Worm (Caenorhabditis elegans) whole organism, L2 larva: ENCODE measurements around the gene prx-3.
A peak's percentile ranks its signal among the peaks of the same experiment; 100 is the strongest.

Experiments used
- C34F6.9 ChIP-seq: fragments of 150-350 bp; optimal IDR thresholded peaks from 2 replicates; lab custom pipeline; 2014; ENCODE audit warnings: missing biosample characterization, missing genetic modification characterization
- F13H6.1 ChIP-seq: sonication (generic microtip); optimal IDR thresholded peaks from 2 replicates; lab custom pipeline; 2016; ENCODE audit warnings: missing genetic modification characterization, missing compliant biosample characterization
- R02D3.7 ChIP-seq: fragments of 150-350 bp; optimal IDR thresholded peaks from 2 replicates; lab custom pipeline; 2014; ENCODE audit warnings: missing biosample characterization, missing genetic modification characterization
- Y55F3AM.14 ChIP-seq: fragments of 200-800 bp; sonication (Bioruptor generic); optimal IDR thresholded peaks from 2 replicates; lab custom pipeline; 2018; ENCODE audit warnings: mild to moderate bottlenecking, missing genetic modification characterization, missing compliant biosample characterization
- ZK546.5 ChIP-seq: sonication (generic microtip); optimal IDR thresholded peaks from 2 replicates; lab custom pipeline; 2017; ENCODE audit warnings: missing biosample characterization, missing genetic modification characterization
- alr-1 ChIP-seq: fragments of 150-350 bp; optimal IDR thresholded peaks from 2 replicates; lab custom pipeline; 2014; ENCODE audit warnings: missing biosample characterization, missing genetic modification characterization
- aly-2 ChIP-seq: fragments of 150-350 bp; optimal IDR thresholded peaks from 2 replicates; lab custom pipeline; 2014; ENCODE audit warnings: missing biosample characterization, missing genetic modification characterization
- ama-1 ChIP-seq: fragments of 150-350 bp; optimal IDR thresholded peaks from 2 replicates; lab custom pipeline; 2018; ENCODE audit warnings: inconsistent platforms
- blmp-1 ChIP-seq: sonication (generic microtip); optimal IDR thresholded peaks from 2 replicates; lab custom pipeline; 2017; ENCODE audit warnings: missing genetic modification characterization, mild to moderate bottlenecking, missing compliant biosample characterization, antibody characterized with exemption, moderate library complexity; ENCODE audit not compliant: insufficient read depth
- crh-2 ChIP-seq: sonication (generic microtip); optimal IDR thresholded peaks from 2 replicates; lab custom pipeline; 2017; ENCODE audit warnings: missing biosample characterization, missing genetic modification characterization
- egl-27 ChIP-seq: sonication (generic microtip); optimal IDR thresholded peaks from 3 replicates; lab custom pipeline; 2017; ENCODE audit warnings: missing biosample characterization, missing genetic modification reagents, missing genetic modification characterization
- elt-1 ChIP-seq: fragments of 150-350 bp; optimal IDR thresholded peaks from 2 replicates; lab custom pipeline; 2014; ENCODE audit warnings: missing biosample characterization, missing genetic modification characterization
- fos-1 ChIP-seq: fragments of 150-350 bp; optimal IDR thresholded peaks from 2 replicates; lab custom pipeline; 2014; ENCODE audit warnings: missing biosample characterization, missing genetic modification characterization
- lin-11 ChIP-seq: fragments of 150-350 bp; sonication (generic microtip); optimal IDR thresholded peaks from 2 replicates; lab custom pipeline; 2014; ENCODE audit warnings: missing biosample characterization, missing genetic modification characterization, inconsistent platforms, mixed read lengths
- lin-39 ChIP-seq: fragments of 150-350 bp; optimal IDR thresholded peaks from 2 replicates; lab custom pipeline; 2014; ENCODE audit warnings: missing biosample characterization, missing genetic modification reagents, missing genetic modification characterization
- lsy-2 ChIP-seq, 2 experiments: fragments of 150-350 bp in 1 of 2; sonication (generic microtip) in 1 of 2; optimal IDR thresholded peaks; 2 replicates each; lab custom pipeline; 2014 to 2017; ENCODE audit warnings: missing biosample characterization in 2 of 2, missing genetic modification characterization in 2 of 2
- mab-5 ChIP-seq: fragments of 150-350 bp; optimal IDR thresholded peaks from 2 replicates; lab custom pipeline; 2014; ENCODE audit warnings: missing biosample characterization, missing genetic modification characterization
- mbf-1 ChIP-seq: sonication (generic microtip); optimal IDR thresholded peaks from 2 replicates; lab custom pipeline; 2017; ENCODE audit warnings: missing biosample characterization, missing genetic modification characterization
- mdl-1 ChIP-seq, 2 experiments: fragments of 150-350 bp in 1 of 2; sonication (generic microtip) in 1 of 2; optimal IDR thresholded peaks; 2 replicates each; lab custom pipeline; 2017; ENCODE audit warnings: missing biosample characterization in 2 of 2, missing genetic modification characterization in 2 of 2
- nhr-10 ChIP-seq: sonication (generic microtip); optimal IDR thresholded peaks from 2 replicates; lab custom pipeline; 2017; ENCODE audit warnings: missing biosample characterization, missing genetic modification characterization
- nhr-11 ChIP-seq: fragments of 150-350 bp; optimal IDR thresholded peaks from 2 replicates; lab custom pipeline; 2014; ENCODE audit warnings: missing biosample characterization, missing genetic modification characterization
- nhr-12 ChIP-seq: fragments of 150-350 bp; optimal IDR thresholded peaks from 2 replicates; lab custom pipeline; 2014; ENCODE audit warnings: missing biosample characterization, missing genetic modification characterization
- nhr-129 ChIP-seq: fragments of 150-350 bp; optimal IDR thresholded peaks from 2 replicates; lab custom pipeline; 2014; ENCODE audit warnings: missing biosample characterization, missing genetic modification characterization
- nhr-21 ChIP-seq: fragments of 150-350 bp; optimal IDR thresholded peaks from 2 replicates; lab custom pipeline; 2014; ENCODE audit warnings: missing biosample characterization, missing genetic modification characterization
- nhr-23 ChIP-seq: fragments of 150-350 bp; optimal IDR thresholded peaks from 2 replicates; lab custom pipeline; 2014; ENCODE audit warnings: missing biosample characterization, missing genetic modification reagents, missing genetic modification characterization
- nhr-25 ChIP-seq: fragments of 150-350 bp; sonication (generic microtip); optimal IDR thresholded peaks from 3 replicates; lab custom pipeline; 2014; ENCODE audit warnings: missing biosample characterization, missing genetic modification characterization
- nhr-6 ChIP-seq: fragments of 150-350 bp; optimal IDR thresholded peaks from 2 replicates; lab custom pipeline; 2014; ENCODE audit warnings: missing biosample characterization, missing genetic modification characterization
- nhr-77 ChIP-seq: fragments of 150-350 bp; optimal IDR thresholded peaks from 2 replicates; lab custom pipeline; 2014; ENCODE audit warnings: missing biosample characterization, missing genetic modification characterization
- peb-1 ChIP-seq: fragments of 150-350 bp; optimal IDR thresholded peaks from 2 replicates; lab custom pipeline; 2014; ENCODE audit warnings: missing biosample characterization, missing genetic modification characterization
- sem-4 ChIP-seq: fragments of 150-350 bp; optimal IDR thresholded peaks from 2 replicates; lab custom pipeline; 2014; ENCODE audit warnings: missing biosample characterization, missing genetic modification reagents, missing genetic modification characterization
- snpc-4 ChIP-seq: fragments of 150-350 bp; optimal IDR thresholded peaks from 2 replicates; lab custom pipeline; 2014; ENCODE audit warnings: missing biosample characterization, missing genetic modification characterization
- unc-39 ChIP-seq: fragments of 150-350 bp; optimal IDR thresholded peaks from 2 replicates; lab custom pipeline; 2014; ENCODE audit warnings: missing biosample characterization, missing genetic modification characterization
- zag-1 ChIP-seq: fragments of 150-350 bp; optimal IDR thresholded peaks from 2 replicates; lab custom pipeline; 2014; ENCODE audit warnings: missing biosample characterization, missing genetic modification characterization
- ztf-1 ChIP-seq: fragments of 200-800 bp; sonication (Bioruptor generic); conservative IDR thresholded peaks from 2 replicates; pipeline ENCODE4 v1.3.6; 2022; ENCODE audit warnings: missing genetic modification characterization, missing compliant biosample characterization
- ztf-4 ChIP-seq: fragments of 150-350 bp; optimal IDR thresholded peaks from 2 replicates; lab custom pipeline; 2014; ENCODE audit warnings: missing biosample characterization, missing genetic modification characterization

The prx-3 gene

ce11 chrX:6157411-6157916 is 44.7 kb upstream of the prx-3 start:
- no peak for TF ChIP-seq egl-27
- no peak for TF ChIP-seq ztf-4
- no peak for TF ChIP-seq nhr-21 (tag; lab: Kevin White, UChicago)
- no peak for TF ChIP-seq Y55F3AM.14 (GFP tag; lab: Kevin White, UChicago)
- no peak for TF ChIP-seq mbf-1
- no peak for TF ChIP-seq lsy-2 (tag; optimal IDR thresholded peaks at IDR 0.05; lab: Kevin White, UChicago)
- TF ChIP-seq aly-2 (tag; lab: Kevin White, UChicago) = no peak
- TF ChIP-seq blmp-1 (tag; lab: Kevin White, UChicago) = no peak
- no peak for TF ChIP-seq fos-1 (tag; lab: Kevin White, UChicago)
- TF ChIP-seq nhr-77 = no peak
- TF ChIP-seq zag-1 = no peak
- TF ChIP-seq mab-5 (tag; lab: Kevin White, UChicago) = no peak
- no peak for TF ChIP-seq snpc-4 (tag; lab: Kevin White, UChicago)
- TF ChIP-seq ztf-1 (GFP tag; lab: Robert Waterston, UW) = no peak
- TF ChIP-seq nhr-23 (tag; lab: Kevin White, UChicago) = no peak
- no peak for TF ChIP-seq elt-1 (tag; lab: Kevin White, UChicago)
- TF ChIP-seq R02D3.7 (tag; lab: Kevin White, UChicago) = no peak
- TF ChIP-seq nhr-12 (tag; lab: Kevin White, UChicago) = no peak
- TF ChIP-seq lin-39 (tag; lab: Kevin White, UChicago) = no peak
- TF ChIP-seq C34F6.9 = no peak

DNA sequence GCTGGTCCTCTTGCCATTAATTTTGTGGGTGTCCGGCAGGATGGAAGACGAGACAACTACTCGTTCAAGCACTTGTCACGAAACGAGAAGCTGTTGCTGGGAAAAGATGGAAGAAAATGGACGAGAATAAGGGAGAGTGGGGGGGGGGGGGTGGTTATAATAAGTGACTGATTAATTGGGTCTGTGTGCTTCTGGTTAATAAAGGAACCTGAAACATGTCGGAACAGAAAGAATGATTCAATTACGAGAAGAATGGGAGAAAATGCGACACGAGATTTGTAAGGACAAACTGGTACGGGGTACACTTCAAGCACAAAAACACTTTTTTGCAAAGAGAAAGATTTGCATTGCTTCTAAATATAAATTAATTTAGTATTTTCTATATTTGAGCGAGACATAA is 42.7 kb upstream of the prx-3 start:
- TF ChIP-seq lin-39 (tag; lab: Kevin White, UChicago) (no peak), egl-27 (no peak), aly-2 (tag; lab: Kevin White, UChicago) (no peak), nhr-25 (tag; lab: Kevin White, UChicago) (no peak), nhr-6 (tag; lab: Kevin White, UChicago) (no peak), F13H6.1 (tag; lab: Kevin White, UChicago) (no peak), mdl-1 (tag; optimal IDR thresholded peaks at IDR 0.05; lab: Kevin White, UChicago) (no peak), lsy-2 (tag; optimal IDR thresholded peaks at IDR 0.05; lab: Kevin White, UChicago) (no peak)

DNA sequence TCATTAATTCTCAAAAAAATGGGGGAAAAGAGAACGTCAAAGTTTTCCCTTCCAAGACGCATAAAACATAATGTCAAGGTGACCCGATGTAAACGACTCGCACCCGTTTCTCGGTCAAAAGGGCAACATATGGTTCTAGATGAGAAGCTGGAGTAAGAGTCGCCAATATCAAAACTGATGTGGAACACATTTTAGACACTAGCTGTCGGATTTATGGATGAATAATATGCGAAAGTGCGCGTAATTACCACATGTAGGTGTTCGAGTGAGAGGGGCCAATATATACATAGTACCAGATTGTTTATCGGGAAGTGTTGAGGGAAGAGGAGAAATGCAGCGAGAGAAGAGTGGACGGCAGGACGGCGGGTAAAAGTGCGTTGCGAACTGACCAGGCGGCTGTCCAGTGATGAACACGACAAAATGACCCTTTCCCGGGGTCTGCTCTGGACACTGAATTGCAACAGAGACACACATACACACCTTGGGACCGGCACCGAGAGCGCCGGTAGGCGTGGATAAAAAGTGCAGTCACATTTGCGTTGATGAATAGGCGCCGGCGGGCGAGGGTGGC is 38.3 kb upstream of the prx-3 start:
- TF ChIP-seq lin-11 (tag; lab: Kevin White, UChicago) (no peak), F13H6.1 (tag; lab: Kevin White, UChicago) (no peak)

- TF ChIP-seq R02D3.7 (tag; lab: Kevin White, UChicago) (no peak), C34F6.9 (no peak), nhr-10 (tag; lab: Kevin White, UChicago) (no peak), nhr-129 (no peak), zag-1 (no peak)
- TF ChIP-seq, all 48 proteins: peak for 0
These were observed 37.7 kb upstream of the prx-3 start, which contains the start of gene tag-275 for ce11 chrX:6150449-6150848. tag-275 (minus strand) TSS chrX:6150549.

ce11 chrX:6145921-6146320 is 33.2 kb upstream of the prx-3 start:
- TF ChIP-seq nhr-129 = no peak
- no peak for TF ChIP-seq lin-11 (tag; lab: Kevin White, UChicago)
- TF ChIP-seq alr-1 (tag; lab: Kevin White, UChicago) = no peak
- no peak for TF ChIP-seq peb-1
- peak; percentile 18 for TF ChIP-seq sem-4 (tag; lab: Kevin White, UChicago)
- TF ChIP-seq ama-1 (lab: Kevin White, UChicago) = no peak

DNA sequence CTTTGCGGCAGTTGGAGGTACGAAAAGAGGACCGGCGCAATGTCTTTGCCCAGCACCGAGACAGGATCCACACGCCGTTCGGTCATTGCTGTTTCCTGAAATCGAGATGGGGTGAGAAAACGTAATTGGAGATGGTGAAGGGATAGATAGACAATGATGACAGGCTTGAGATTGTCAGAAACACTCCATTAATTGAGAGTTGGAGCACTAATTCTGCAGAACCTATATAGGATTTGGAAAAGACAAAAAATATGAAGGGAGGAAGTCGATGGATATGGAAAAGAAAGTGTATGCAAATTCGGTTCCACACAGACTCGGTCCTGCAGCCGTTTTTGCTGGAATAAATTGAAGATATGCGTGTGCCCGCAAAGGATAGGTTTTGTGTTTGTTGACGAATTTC is 25.5 kb upstream of the prx-3 start, which contains the start of gene Y72A10A.1:
TSS of gene Y72A10A.1 (minus strand) at position 101 of the 400 bp plus-strand sequence.
- no peak for TF ChIP-seq nhr-12 (tag; lab: Kevin White, UChicago)
- TF ChIP-seq nhr-6 (tag; lab: Kevin White, UChicago) = no peak
- TF ChIP-seq crh-2 (tag; lab: Kevin White, UChicago) = no peak
- no peak for TF ChIP-seq F13H6.1 (tag; lab: Kevin White, UChicago)
- no peak for TF ChIP-seq nhr-10 (tag; lab: Kevin White, UChicago)
- TF ChIP-seq nhr-129 = no peak
- TF ChIP-seq nhr-25 (tag; lab: Kevin White, UChicago) = no peak
- TF ChIP-seq lin-39 (tag; lab: Kevin White, UChicago) = no peak
- no peak for TF ChIP-seq nhr-11 (tag; lab: Kevin White, UChicago)
- no peak for TF ChIP-seq snpc-4 (tag; lab: Kevin White, UChicago)
- TF ChIP-seq ZK546.5 (tag; lab: Kevin White, UChicago) = no peak
- TF ChIP-seq blmp-1 (tag; lab: Kevin White, UChicago) = no peak
- no peak for TF ChIP-seq sem-4 (tag; lab: Kevin White, UChicago)
- TF ChIP-seq nhr-77 = no peak
- no peak for TF ChIP-seq nhr-23 (tag; lab: Kevin White, UChicago)
- no peak for TF ChIP-seq unc-39 (tag; lab: Kevin White, UChicago)
- no peak for TF ChIP-seq egl-27
- TF ChIP-seq Y55F3AM.14 (GFP tag; lab: Kevin White, UChicago) = no peak
- TF ChIP-seq mab-5 (tag; lab: Kevin White, UChicago) = no peak
